Fruit fly (Drosophila melanogaster) whole organism, embryonic: ENCODE results near the gene KFase.
A peak's percentile ranks its signal among the peaks of the same experiment; 100 is the strongest.

Source experiments
- ATbp ChIP-seq: fragments of 200-800 bp; sonication (Bioruptor generic); optimal IDR thresholded peaks from 2 replicates; lab custom pipeline; 2017; ENCODE audit warnings: missing biosample characterization, mild to moderate bottlenecking, missing genetic modification characterization, missing genetic modification reagents
- Asciz ChIP-seq: fragments of 200-800 bp; sonication (Bioruptor generic); optimal IDR thresholded peaks from 2 replicates; lab custom pipeline; 2017; ENCODE audit warnings: missing biosample characterization, mild to moderate bottlenecking, missing genetic modification characterization, missing genetic modification reagents
- B-H2 ChIP-seq: fragments of 200-800 bp; sonication (Bioruptor generic); optimal IDR thresholded peaks from 2 replicates; lab custom pipeline; 2018; ENCODE audit warnings: missing biosample characterization, mild to moderate bottlenecking, missing genetic modification characterization
- CG12219 ChIP-seq: fragments of 200-800 bp; sonication (Bioruptor generic); optimal IDR thresholded peaks from 3 replicates; lab custom pipeline; 2018; ENCODE audit warnings: missing biosample characterization, mild to moderate bottlenecking, missing genetic modification characterization
- CG12236 ChIP-seq: fragments of 200-800 bp; sonication (Bioruptor generic); optimal IDR thresholded peaks from 2 replicates; lab custom pipeline; 2016; ENCODE audit warnings: missing biosample characterization, missing genetic modification characterization
- CG13287 ChIP-seq: fragments of 200-800 bp; sonication (Bioruptor generic); IDR thresholded peaks from 2 replicates; pipeline ENCODE4 v1.3.6; 2022; ENCODE audit warnings: missing biosample characterization, missing genetic modification characterization; ENCODE audit not compliant: partially characterized antibody
- CG14710 ChIP-seq: fragments of 200-800 bp; sonication (Bioruptor generic); optimal IDR thresholded peaks from 3 replicates; lab custom pipeline; 2019; ENCODE audit warnings: missing biosample characterization, mild to moderate bottlenecking, missing genetic modification characterization, moderate library complexity
- CG14860 ChIP-seq: fragments of 200-800 bp; sonication (Bioruptor generic); IDR thresholded peaks from 3 replicates; pipeline ENCODE4 v1.3.6; 2022; ENCODE audit warnings: missing biosample characterization, missing genetic modification characterization; ENCODE audit not compliant: partially characterized antibody
- CG14965 ChIP-seq: fragments of 200-800 bp; sonication (Bioruptor generic); optimal IDR thresholded peaks from 2 replicates; lab custom pipeline; 2016; ENCODE audit warnings: missing biosample characterization, missing genetic modification characterization, borderline replicate concordance
- CG15601 ChIP-seq: fragments of 200-800 bp; sonication (Bioruptor generic); optimal IDR thresholded peaks from 3 replicates; lab custom pipeline; 2019; ENCODE audit warnings: missing biosample characterization, mild to moderate bottlenecking, missing genetic modification characterization, moderate library complexity
- CG1603 ChIP-seq: fragments of 200-800 bp; sonication (Bioruptor generic); optimal IDR thresholded peaks from 2 replicates; lab custom pipeline; 2019; ENCODE audit warnings: missing biosample characterization, mild to moderate bottlenecking, missing genetic modification characterization, moderate library complexity
- CG1647 ChIP-seq: fragments of 200-800 bp; sonication (Bioruptor generic); optimal IDR thresholded peaks from 3 replicates; lab custom pipeline; 2016; ENCODE audit warnings: missing biosample characterization, missing genetic modification characterization
- CG16815 ChIP-seq: fragments of 200-800 bp; sonication (Bioruptor generic); optimal IDR thresholded peaks from 3 replicates; lab custom pipeline; 2017; ENCODE audit warnings: missing biosample characterization, mild to moderate bottlenecking, missing genetic modification characterization
- CG17328 ChIP-seq: fragments of 200-800 bp; sonication (Bioruptor generic); IDR thresholded peaks from 2 replicates; pipeline ENCODE4 v1.3.6; 2022; ENCODE audit warnings: missing biosample characterization, missing genetic modification characterization
- CG17361 ChIP-seq: fragments of 200-800 bp; sonication (Bioruptor generic); IDR thresholded peaks from 3 replicates; pipeline ENCODE4 v1.3.6; 2022; ENCODE audit warnings: missing biosample characterization, missing genetic modification characterization
- CG17385 ChIP-seq: fragments of 200-800 bp; sonication (Bioruptor generic); optimal IDR thresholded peaks from 3 replicates; lab custom pipeline; 2018; ENCODE audit warnings: missing biosample characterization, mild to moderate bottlenecking, missing genetic modification characterization
- CG17802 ChIP-seq: fragments of 200-800 bp; sonication (Bioruptor generic); optimal IDR thresholded peaks from 2 replicates; lab custom pipeline; 2018; ENCODE audit warnings: missing biosample characterization, mild to moderate bottlenecking, missing genetic modification characterization, moderate library complexity
- CG31224 ChIP-seq: fragments of 200-800 bp; sonication (Bioruptor generic); IDR thresholded peaks from 2 replicates; pipeline ENCODE4 v1.3.6; 2022; ENCODE audit warnings: missing biosample characterization, missing genetic modification characterization
- CG34376 ChIP-seq: fragments of 200-800 bp; sonication (Bioruptor generic); optimal IDR thresholded peaks from 2 replicates; lab custom pipeline; 2018; ENCODE audit warnings: missing biosample characterization, mild to moderate bottlenecking, missing genetic modification characterization
- CG4404 ChIP-seq: fragments of 200-800 bp; sonication (Bioruptor generic); IDR thresholded peaks from 2 replicates; pipeline ENCODE4 v1.3.6; 2022; ENCODE audit warnings: missing biosample characterization, missing genetic modification characterization
- CG5245 ChIP-seq: fragments of 200-800 bp; sonication (Bioruptor generic); optimal IDR thresholded peaks from 3 replicates; lab custom pipeline; 2016; ENCODE audit warnings: missing biosample characterization, missing genetic modification characterization
- CG5953 ChIP-seq: fragments of 200-800 bp; sonication (Bioruptor generic); IDR thresholded peaks from 2 replicates; pipeline ENCODE4 v1.3.6; 2022; ENCODE audit warnings: missing biosample characterization, missing genetic modification characterization
- CG7556 ChIP-seq: fragments of 200-800 bp; sonication (Bioruptor generic); optimal IDR thresholded peaks from 2 replicates; lab custom pipeline; 2017; ENCODE audit warnings: missing biosample characterization, mild to moderate bottlenecking, missing genetic modification characterization
- CG7839 ChIP-seq: fragments of 200-800 bp; sonication (Bioruptor generic); optimal IDR thresholded peaks from 3 replicates; lab custom pipeline; 2018; ENCODE audit warnings: missing biosample characterization, mild to moderate bottlenecking, missing genetic modification characterization, moderate library complexity
- CG8765 ChIP-seq: fragments of 200-800 bp; sonication (Bioruptor generic); IDR thresholded peaks from 2 replicates; pipeline ENCODE4 v1.3.6; 2022; ENCODE audit warnings: missing biosample characterization, missing genetic modification characterization
- CG8924 ChIP-seq: fragments of 200-800 bp; optimal IDR thresholded peaks from 3 replicates; lab custom pipeline; 2019; ENCODE audit warnings: missing biosample characterization, mild to moderate bottlenecking, missing genetic modification characterization, moderate library complexity
- CG9609 ChIP-seq: fragments of 200-800 bp; sonication (Bioruptor generic); optimal IDR thresholded peaks from 3 replicates; lab custom pipeline; 2016; ENCODE audit warnings: missing biosample characterization, missing genetic modification characterization
- Dip3 ChIP-seq: fragments of 200-800 bp; sonication (Bioruptor generic); optimal IDR thresholded peaks from 3 replicates; lab custom pipeline; 2016; ENCODE audit warnings: missing biosample characterization, missing genetic modification characterization
- Drgx ChIP-seq: fragments of 200-800 bp; sonication (Bioruptor generic); IDR thresholded peaks from 2 replicates; pipeline ENCODE4 v1.3.6; 2022; ENCODE audit warnings: missing biosample characterization, missing genetic modification characterization
- Fer2 ChIP-seq: fragments of 200-800 bp; sonication (Bioruptor generic); optimal IDR thresholded peaks from 2 replicates; lab custom pipeline; 2018; ENCODE audit warnings: missing biosample characterization, mild to moderate bottlenecking, missing genetic modification characterization, moderate library complexity
- Jarid2 ChIP-seq: fragments of 200-800 bp; sonication (Bioruptor generic); optimal IDR thresholded peaks from 3 replicates; lab custom pipeline; 2017; ENCODE audit warnings: mild to moderate bottlenecking, missing biosample characterization, missing genetic modification reagents, missing genetic modification characterization
- MBD-R2 ChIP-seq: fragments of 200-800 bp; sonication (Bioruptor generic); IDR thresholded peaks from 2 replicates; pipeline ENCODE4 v1.3.6; 2022; ENCODE audit warnings: missing biosample characterization, missing genetic modification characterization
- NC2β ChIP-seq: fragments of 200-800 bp; sonication (Bioruptor generic); optimal IDR thresholded peaks from 2 replicates; lab custom pipeline; 2016; ENCODE audit warnings: missing biosample characterization, missing genetic modification characterization
- Nf-YC ChIP-seq: fragments of 200-800 bp; optimal IDR thresholded peaks from 3 replicates; lab custom pipeline; 2019; ENCODE audit warnings: missing biosample characterization, mild to moderate bottlenecking, missing genetic modification characterization, moderate library complexity
- Trl ChIP-seq, 3 experiments: fragments of >200 bp in 2 of 3; fragments of 200-800 bp in 1 of 3; sonication (Bioruptor generic) in 1 of 3; optimal IDR thresholded peaks; 2 replicates in 1 of 3; 3 replicates in 2 of 3; lab custom pipeline; 2016 to 2017; ENCODE audit warnings: missing biosample characterization in 1 of 3, missing genetic modification characterization in 1 of 3
- bbx ChIP-seq: fragments of 200-800 bp; sonication (Bioruptor generic); IDR thresholded peaks from 2 replicates; pipeline ENCODE4 v1.3.6; 2022; ENCODE audit warnings: missing biosample characterization, missing genetic modification characterization; ENCODE audit not compliant: partially characterized antibody
- chm ChIP-seq: fragments of 200-800 bp; sonication (Bioruptor generic); IDR thresholded peaks from 2 replicates; pipeline ENCODE4 v1.3.6; 2022; ENCODE audit warnings: missing biosample characterization, missing genetic modification characterization
- disco-r ChIP-seq: fragments of 200-800 bp; sonication (Bioruptor generic); optimal IDR thresholded peaks from 2 replicates; lab custom pipeline; 2016; ENCODE audit warnings: missing biosample characterization, missing genetic modification characterization
- dmrt11E ChIP-seq: fragments of 200-800 bp; sonication (Bioruptor generic); optimal IDR thresholded peaks from 3 replicates; lab custom pipeline; 2018; ENCODE audit warnings: missing biosample characterization, mild to moderate bottlenecking, missing genetic modification characterization, moderate library complexity
- fd3F ChIP-seq: fragments of 200-800 bp; sonication (Bioruptor generic); optimal IDR thresholded peaks from 2 replicates; lab custom pipeline; 2018; ENCODE audit warnings: missing biosample characterization, mild to moderate bottlenecking, missing genetic modification characterization, moderate library complexity
- gcm ChIP-seq: fragments of 200-800 bp; sonication (Bioruptor generic); optimal IDR thresholded peaks from 2 replicates; lab custom pipeline; 2019; ENCODE audit warnings: missing biosample characterization, mild to moderate bottlenecking, missing genetic modification characterization, moderate library complexity
- lbe ChIP-seq: fragments of 200-800 bp; sonication (Bioruptor generic); optimal IDR thresholded peaks from 2 replicates; lab custom pipeline; 2016; ENCODE audit warnings: missing biosample characterization, mild to moderate bottlenecking, missing genetic modification characterization
- lilli ChIP-seq: fragments of 200-800 bp; sonication (Bioruptor generic); optimal IDR thresholded peaks from 3 replicates; lab custom pipeline; 2016; ENCODE audit warnings: missing biosample characterization, missing genetic modification characterization
- lola ChIP-seq, 3 experiments: fragments of >200 bp in 2 of 3; fragments of 200-800 bp in 1 of 3; sonication (Bioruptor generic) in 1 of 3; optimal IDR thresholded peaks; 2 replicates each; lab custom pipeline; 2017 to 2019; ENCODE audit warnings: missing biosample characterization in 3 of 3, missing genetic modification characterization in 3 of 3, mild to moderate bottlenecking in 1 of 3, moderate library complexity in 1 of 3
- otp ChIP-seq: fragments of 200-800 bp; sonication (Bioruptor generic); IDR thresholded peaks from 3 replicates; pipeline ENCODE4, ENCODE4 v1.3.6; 2022; ENCODE audit warnings: missing biosample characterization, missing genetic modification characterization
- phol ChIP-seq: fragments of 200-800 bp; sonication (Bioruptor generic); optimal IDR thresholded peaks from 3 replicates; lab custom pipeline; 2018; ENCODE audit warnings: missing biosample characterization, mild to moderate bottlenecking, missing genetic modification characterization, moderate library complexity
- pzg ChIP-seq: fragments of 200-800 bp; sonication (Bioruptor generic); optimal IDR thresholded peaks from 3 replicates; lab custom pipeline; 2018; ENCODE audit warnings: missing biosample characterization, mild to moderate bottlenecking, missing genetic modification characterization, moderate library complexity
- sqz ChIP-seq: fragments of 200-800 bp; sonication (Bioruptor generic); optimal IDR thresholded peaks from 3 replicates; lab custom pipeline; 2018; ENCODE audit warnings: missing biosample characterization, mild to moderate bottlenecking, missing genetic modification characterization
- stwl ChIP-seq: fragments of 200-800 bp; sonication (Bioruptor generic); optimal IDR thresholded peaks from 3 replicates; lab custom pipeline; 2018; ENCODE audit warnings: missing biosample characterization, mild to moderate bottlenecking, missing genetic modification characterization, moderate library complexity
- trh ChIP-seq: fragments of 200-800 bp; sonication (Bioruptor generic); optimal IDR thresholded peaks from 2 replicates; lab custom pipeline; 2016; ENCODE audit warnings: missing biosample characterization, missing genetic modification characterization
- wor ChIP-seq: fragments of 200-800 bp; sonication (Bioruptor generic); IDR thresholded peaks from 2 replicates; pipeline ENCODE4 v1.3.6; 2022; ENCODE audit warnings: missing biosample characterization, missing genetic modification characterization

The KFase gene

dm6 chr2L:6448334-6448703 lies 40.2 kb downstream of the KFase start, which contains the start of gene Acox3 (continued):
- TF ChIP-seq lbe (no peak), pzg (GFP tag; lab: Kevin White, UChicago) (peak; percentile 41), lilli (no peak), CG15601 (tag; lab: Kevin White, UChicago) (no peak), CG8765 (GFP tag; lab: Robert Waterston, UW) (no peak), lola (GFP tag; optimal IDR thresholded peaks at IDR 0.05; lab: Kevin White, UChicago) (no peak), CG17802 (no peak), CG14965 (GFP tag; lab: Kevin White, UChicago) (no peak), CG34376 (GFP tag; lab: Kevin White, UChicago) (no peak), Drgx (GFP tag; lab: Robert Waterston, UW) (no peak), CG31224 (GFP tag; lab: Robert Waterston, UW) (no peak), CG17385 (GFP tag; lab: Kevin White, UChicago) (no peak), CG1647 (no peak), Asciz (no peak), Nf-YC (tag; lab: Kevin White, UChicago) (peak; percentile 15), CG7556 (GFP tag; lab: Kevin White, UChicago) (no peak), trh (GFP tag; lab: Kevin White, UChicago) (no peak), CG17361 (GFP tag; lab: Robert Waterston, UW) (0 out of 3 replicates have a peak, but pooled peaks have one; percentile 24), NC2β (no peak), CG13287 (no peak), gcm (no peak), disco-r (GFP tag; lab: Kevin White, UChicago) (no peak), CG1603 (tag; lab: Kevin White, UChicago) (no peak), CG5245 (GFP tag; lab: Kevin White, UChicago) (no peak), CG9609 (no peak), bbx (no peak), sqz (no peak), fd3F (GFP tag; lab: Kevin White, UChicago) (no peak), B-H2 (GFP tag; lab: Kevin White, UChicago) (no peak), Trl (optimal IDR thresholded peaks at IDR 0.05; lab: Kevin White, UChicago) (no peak), Trl (GFP tag; optimal IDR thresholded peaks at IDR 0.05; lab: Kevin White, UChicago) (no peak), CG16815 (GFP tag; lab: Kevin White, UChicago) (no peak), wor (GFP tag; lab: Robert Waterston, UW) (no peak), chm (no peak), CG7839 (tag; lab: Kevin White, UChicago) (no peak), MBD-R2 (no peak), CG8924 (tag; lab: Kevin White, UChicago) (peak; percentile 24), Jarid2 (no peak), stwl (tag; lab: Kevin White, UChicago) (peak; percentile 62), ATbp (GFP tag; lab: Kevin White, UChicago) (no peak), CG5953 (GFP tag; lab: Robert Waterston, UW) (no peak), dmrt11E (tag; lab: Kevin White, UChicago) (no peak), CG4404 (GFP tag; lab: Robert Waterston, UW) (no peak), CG14860 (GFP tag; lab: Robert Waterston, UW) (no peak), CG12236 (GFP tag; lab: Kevin White, UChicago) (no peak), Fer2 (tag; lab: Kevin White, UChicago) (no peak), CG12219 (GFP tag; lab: Kevin White, UChicago) (no peak), CG14710 (tag; lab: Kevin White, UChicago) (peak; percentile 59), CG17328 (GFP tag; lab: Robert Waterston, UW) (no peak), Dip3 (GFP tag; lab: Kevin White, UChicago) (no peak), otp (GFP tag; lab: Robert Waterston, UW) (no peak), phol (tag; lab: Kevin White, UChicago) (no peak)
